Worm (Caenorhabditis elegans): ENCODE results near the gene cysl-1.

Gene cysl-1

ce11 chrX:9954483-9955041 is at the start of gene cysl-1:
Gene cysl-1, minus strand, starts transcription at chrX:9954533.
- TF ChIP-seq lin-39 (tag; optimal IDR thresholded peaks at IDR 0.05) (no peak), daf-16 (GFP tag; optimal IDR thresholded peaks at IDR 0.05) (peak in 1 of 2 experiments; percentile 80), daf-16 (tag; optimal IDR thresholded peaks at IDR 0.05) (no peak), duxl-1 (tag; optimal IDR thresholded peaks at IDR 0.05; ENCODE audit: poor library complexity) (no peak), nhr-76 (tag; optimal IDR thresholded peaks at IDR 0.05) (no peak), ctbp-1 (GFP tag; IDR thresholded peaks at IDR 0.05) (no peak), dmd-8 (GFP tag; IDR thresholded peaks at IDR 0.05) (no peak), vab-7 (GFP tag; IDR thresholded peaks at IDR 0.05) (no peak), hlh-11 (tag; optimal IDR thresholded peaks at IDR 0.05) (peak; percentile 23), dve-1 (tag; optimal IDR thresholded peaks at IDR 0.05; ENCODE audit: insufficient read depth) (no peak), nhr-28 (tag; optimal IDR thresholded peaks at IDR 0.05) (peak; percentile 28), mxl-3 (GFP tag; optimal IDR thresholded peaks at IDR 0.05) (peak; percentile 35), nhr-102 (tag; optimal IDR thresholded peaks at IDR 0.05) (no peak), Y48G9A.11 (GFP tag; IDR thresholded peaks at IDR 0.05) (no peak), pha-4 (GFP tag; IDR thresholded peaks at IDR 0.05) (no peak), pha-4 (tag; optimal IDR thresholded peaks at IDR 0.05) (no peak), nhr-6 (tag; optimal IDR thresholded peaks at IDR 0.05) (no peak), nhr-10 (tag; optimal IDR thresholded peaks at IDR 0.05) (no peak), nhr-11 (tag; optimal IDR thresholded peaks at IDR 0.05) (peak; percentile 24), zip-2 (tag; optimal IDR thresholded peaks at IDR 0.05) (no peak)

- TF ChIP-seq fkh-10 (GFP tag; optimal IDR thresholded peaks at IDR 0.05), result no peak
- TF ChIP-seq aha-1 (tag), result peak; percentile 77
- peak; percentile 26 for TF ChIP-seq dve-1 (tag; optimal IDR thresholded peaks at IDR 0.05; ENCODE audit: insufficient read depth)
These were observed 46.3 kb upstream of the cysl-1 start, which contains the start of gene F19C6.2 for ce11 chrX:10000635-10001034. Gene F19C6.2, plus strand, starts transcription at chrX:10000935.

DNA sequence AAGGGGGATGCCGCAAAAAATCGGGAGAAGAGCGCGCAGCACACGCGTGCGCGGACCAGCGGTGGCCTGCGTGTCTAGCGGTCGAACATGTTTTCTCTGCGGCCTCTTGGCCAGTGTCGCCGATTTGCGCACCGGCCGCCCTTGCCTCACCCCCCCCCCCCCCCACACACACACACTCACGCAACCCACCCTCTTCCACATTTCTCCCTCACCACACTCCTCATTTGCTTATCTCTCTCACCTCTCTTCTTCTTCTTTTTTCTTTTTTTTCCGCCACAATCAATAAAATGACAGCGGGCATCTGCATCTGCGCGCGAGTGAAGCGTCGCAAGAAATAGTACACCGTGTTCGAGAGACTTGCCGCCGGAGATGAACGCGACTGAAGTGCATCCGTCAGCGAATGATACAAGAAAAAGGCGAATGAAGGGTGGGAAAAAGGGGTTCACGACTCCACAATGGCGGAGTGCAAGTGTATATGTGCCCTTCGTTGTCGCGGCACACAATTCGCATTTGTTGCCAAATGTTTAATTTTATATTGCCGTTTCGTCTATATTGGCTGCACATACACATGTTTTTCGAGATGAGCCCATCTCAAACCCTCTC is 45.4 kb upstream of the cysl-1 start:
- TF ChIP-seq madf-9 (GFP tag; conservative IDR thresholded peaks at IDR 0.05) (0 out of 2 replicates have a peak, but pooled peaks have one; percentile 7), ZK546.5 (tag; optimal IDR thresholded peaks at IDR 0.05) (no peak), nhr-48 (tag; optimal IDR thresholded peaks at IDR 0.05) (peak; percentile 32), F44E2.7 (GFP tag; IDR thresholded peaks at IDR 0.05) (no peak), attf-4 (tag; optimal IDR thresholded peaks at IDR 0.05) (no peak), jun-1 (tag; optimal IDR thresholded peaks at IDR 0.05) (no peak), Y105C5A.15 (GFP tag; IDR thresholded peaks at IDR 0.05) (no peak), nhr-6 (tag; optimal IDR thresholded peaks at IDR 0.05) (no peak), aly-2 (tag; optimal IDR thresholded peaks at IDR 0.05) (no peak), ces-1 (GFP tag; optimal IDR thresholded peaks at IDR 0.05) (no peak), ceh-20 (GFP tag; IDR thresholded peaks at IDR 0.05) (peak; percentile 65; the same call in 1 of the 2 replicates), F26F4.8 (GFP tag; conservative IDR thresholded peaks at IDR 0.05) (no peak), dmd-8 (GFP tag; IDR thresholded peaks at IDR 0.05) (no peak), pha-4 (GFP tag; IDR thresholded peaks at IDR 0.05) (peak; percentile 72; the same call in 1 of the 2 replicates), pha-4 (tag; optimal IDR thresholded peaks at IDR 0.05) (no peak), ama-1 (optimal IDR thresholded peaks at IDR 0.05) (no peak), madf-5 (GFP tag; IDR thresholded peaks at IDR 0.05) (no peak), lin-29 (GFP tag; IDR thresholded peaks at IDR 0.05) (peak; percentile 48; the same call in 1 of the 2 replicates), pqm-1 (tag; optimal IDR thresholded peaks at IDR 0.05) (no peak), dve-1 (tag; optimal IDR thresholded peaks at IDR 0.05; ENCODE audit: insufficient read depth) (peak; percentile 80), nhr-28 (tag; optimal IDR thresholded peaks at IDR 0.05) (peak; percentile 70), ZK337.2 (GFP tag; IDR thresholded peaks at IDR 0.05) (0 out of 2 replicates have a peak, but pooled peaks have one; percentile 10), lsy-2 (tag; optimal IDR thresholded peaks at IDR 0.05) (peak in 1 of 2 experiments; percentile 63), lin-38 (GFP tag; IDR thresholded peaks at IDR 0.05) (peak; percentile 49), spr-3 (GFP tag; optimal IDR thresholded peaks at IDR 0.05) (peak; percentile 2), mdt-29 (GFP tag; IDR thresholded peaks at IDR 0.05) (no peak), aha-1 (tag) (peak; percentile 87), unc-62 (GFP tag; optimal IDR thresholded peaks at IDR 0.05 in 1 of 2) (peak in 1 of 2 experiments; percentile 90), unc-62 (tag; optimal IDR thresholded peaks at IDR 0.05) (no peak), ztf-11 (tag; optimal IDR thresholded peaks at IDR 0.05) (no peak), egl-43 (GFP tag; IDR thresholded peaks at IDR 0.05) (peak; percentile 83), lin-39 (tag; optimal IDR thresholded peaks at IDR 0.05) (no peak), nhr-102 (tag; optimal IDR thresholded peaks at IDR 0.05) (no peak), egl-27 (tag; optimal IDR thresholded peaks at IDR 0.05) (no peak), vab-7 (GFP tag; IDR thresholded peaks at IDR 0.05) (no peak)
